Worm (Caenorhabditis elegans) whole organism, midembryonic: ENCODE results near the gene T04B2.7.

Experiments used
- T22C8.4 ChIP-seq: fragments of 200-800 bp; sonication (Bioruptor generic); IDR thresholded peaks from 2 replicates; pipeline ENCODE4 v1.3.6; 2022; ENCODE audit warnings: missing genetic modification characterization, missing compliant biosample characterization
- flt-1 ChIP-seq: fragments of 200-800 bp; sonication (Bioruptor generic); IDR thresholded peaks from 2 replicates; pipeline ENCODE4 v1.3.6; 2022; ENCODE audit warnings: missing genetic modification characterization, missing compliant biosample characterization
- klf-2 ChIP-seq: fragments of 200-800 bp; sonication (Bioruptor generic); conservative IDR thresholded peaks from 2 replicates; pipeline ENCODE4 v1.3.6; 2022; ENCODE audit warnings: missing genetic modification reagents, missing genetic modification characterization, missing compliant biosample characterization

ce11 chrIV:10048268-10048667 lies 7.8 kb downstream of the T04B2.7 start:
- TF ChIP-seq flt-1 (no peak), T22C8.4 (no peak), klf-2 (GFP tag; lab: Robert Waterston, UW) (no peak)
